Worm (Caenorhabditis elegans) whole organism, young adult: ENCODE results near the gene C53B4.3.

Experiments used
- B0035.1 ChIP-seq: sonication (generic microtip); optimal IDR thresholded peaks from 2 replicates; lab custom pipeline; 2016; ENCODE audit warnings: missing genetic modification characterization, mild to moderate bottlenecking, missing compliant biosample characterization, missing genotype, missing genetic modification reagents
- C06A6.2 ChIP-seq: fragments of 200-800 bp; sonication (Bioruptor generic); conservative IDR thresholded peaks from 2 replicates; pipeline ENCODE4 v1.3.6; 2022; ENCODE audit warnings: missing genetic modification characterization, missing compliant biosample characterization
- D2030.7 ChIP-seq: fragments of 200-800 bp; sonication (Bioruptor generic); IDR thresholded peaks from 2 replicates; pipeline ENCODE4 v1.3.6; 2022; ENCODE audit warnings: missing genetic modification reagents, missing genetic modification characterization, missing compliant biosample characterization
- F22D6.2 ChIP-seq: sonication (generic microtip); optimal IDR thresholded peaks from 2 replicates; lab custom pipeline; 2016; ENCODE audit warnings: mild to moderate bottlenecking, missing genetic modification characterization, missing compliant biosample characterization
- F39B2.1 ChIP-seq: fragments of 200-800 bp; sonication (Bioruptor generic); IDR thresholded peaks from 2 replicates; pipeline ENCODE4 v1.3.6; 2022; ENCODE audit warnings: missing genetic modification reagents, missing genetic modification characterization, missing compliant biosample characterization
- F55B11.4 ChIP-seq: sonication (generic microtip); optimal IDR thresholded peaks from 2 replicates; lab custom pipeline; 2016; ENCODE audit warnings: missing compliant biosample characterization, missing genetic modification characterization, borderline replicate concordance; ENCODE audit not compliant: insufficient read depth
- K11D2.4 ChIP-seq: fragments of 200-800 bp; sonication (Bioruptor generic); IDR thresholded peaks from 2 replicates; pipeline ENCODE4 v1.3.6; 2022; ENCODE audit warnings: missing genetic modification reagents, missing genetic modification characterization, missing compliant biosample characterization
- K12H6.12 ChIP-seq: fragments of 200-800 bp; sonication (Bioruptor generic); optimal IDR thresholded peaks from 2 replicates; lab custom pipeline; 2018; ENCODE audit warnings: mild to moderate bottlenecking, missing genetic modification characterization, missing compliant biosample characterization
- T07F8.4 ChIP-seq: sonication (generic microtip); optimal IDR thresholded peaks from 2 replicates; lab custom pipeline; 2016; ENCODE audit warnings: mild to moderate bottlenecking, missing genetic modification characterization, moderate library complexity, missing compliant biosample characterization
- Y53F4B.3 ChIP-seq: fragments of 200-800 bp; sonication (Bioruptor generic); IDR thresholded peaks from 2 replicates; pipeline ENCODE4 v1.3.6; 2022; ENCODE audit warnings: missing genetic modification reagents, missing genetic modification characterization, missing compliant biosample characterization
- Y53G8AR.9 ChIP-seq: fragments of 200-800 bp; sonication (Bioruptor generic); conservative IDR thresholded peaks from 2 replicates; pipeline ENCODE4 v1.3.6; 2022; ENCODE audit warnings: missing genetic modification reagents, missing genetic modification characterization, missing compliant biosample characterization
- Y67H2A.10 ChIP-seq: fragments of 200-800 bp; sonication (Bioruptor generic); conservative IDR thresholded peaks from 2 replicates; pipeline ENCODE4 v1.3.6; 2022; ENCODE audit warnings: missing genetic modification reagents, missing genetic modification characterization, missing compliant biosample characterization
- ama-1 ChIP-seq, 3 experiments: fragments of 150-350 bp in 1 of 3; sonication (generic microtip) in 2 of 3; optimal IDR thresholded peaks; 2 replicates each; lab custom pipeline; 2014 to 2018; ENCODE audit warnings: missing biosample characterization in 2 of 3, missing genetic modification characterization in 2 of 3, missing genetic modification reagents in 2 of 3
- aptf-2 ChIP-seq: fragments of 200-800 bp; sonication (Bioruptor generic); conservative IDR thresholded peaks from 2 replicates; pipeline ENCODE4 v1.3.6; 2022; ENCODE audit warnings: missing genetic modification reagents, missing genetic modification characterization, missing compliant biosample characterization
- atf-7 ChIP-seq: sonication (generic microtip); optimal IDR thresholded peaks from 2 replicates; lab custom pipeline; 2017; ENCODE audit warnings: mild to moderate bottlenecking, missing genetic modification characterization, missing compliant biosample characterization
- attf-5 ChIP-seq: fragments of 200-800 bp; sonication (Bioruptor generic); optimal IDR thresholded peaks from 2 replicates; lab custom pipeline; 2018; ENCODE audit warnings: mild to moderate bottlenecking, missing genetic modification characterization, missing compliant biosample characterization
- ceh-79 ChIP-seq: sonication (generic microtip); optimal IDR thresholded peaks from 2 replicates; lab custom pipeline; 2017; ENCODE audit warnings: mild to moderate bottlenecking, missing genetic modification characterization, missing compliant biosample characterization
- chd-7 ChIP-seq: sonication (generic microtip); optimal IDR thresholded peaks from 2 replicates; lab custom pipeline; 2016; ENCODE audit warnings: mild to moderate bottlenecking, missing genetic modification characterization, moderate library complexity, missing compliant biosample characterization
- die-1 ChIP-seq: sonication (generic microtip); optimal IDR thresholded peaks from 2 replicates; lab custom pipeline; 2016; ENCODE audit warnings: missing genotype, mild to moderate bottlenecking, missing genetic modification characterization, missing compliant biosample characterization
- ekl-4 ChIP-seq: fragments of 200-800 bp; sonication (Bioruptor generic); IDR thresholded peaks from 2 replicates; pipeline ENCODE4 v1.3.6; 2022; ENCODE audit warnings: missing genetic modification reagents, missing genetic modification characterization, missing compliant biosample characterization
- gei-17 ChIP-seq: fragments of 200-800 bp; sonication (Bioruptor generic); optimal IDR thresholded peaks from 2 replicates; lab custom pipeline; 2018; ENCODE audit warnings: mild to moderate bottlenecking, missing genetic modification characterization, missing compliant biosample characterization
- lag-1 ChIP-seq: fragments of 200-800 bp; sonication (Bioruptor generic); IDR thresholded peaks from 2 replicates; pipeline ENCODE4 v1.3.6; 2022; ENCODE audit warnings: missing genetic modification reagents, missing genetic modification characterization, missing compliant biosample characterization
- lin-35 ChIP-seq, 3 experiments: fragments of 150-350 bp in 2 of 3; sonication (generic microtip) in 1 of 3; optimal IDR thresholded peaks; 2 replicates each; lab custom pipeline; 2014 to 2018; ENCODE audit warnings: missing biosample characterization in 3 of 3, missing genetic modification characterization in 3 of 3, missing genetic modification reagents in 3 of 3
- lin-40 ChIP-seq: sonication (generic microtip); optimal IDR thresholded peaks from 2 replicates; lab custom pipeline; 2016; ENCODE audit warnings: missing genetic modification characterization, mild to moderate bottlenecking, missing compliant biosample characterization, missing genotype, missing genetic modification reagents
- lin-54 ChIP-seq: fragments of 200-800 bp; sonication (Bioruptor generic); optimal IDR thresholded peaks from 2 replicates; lab custom pipeline; 2018; ENCODE audit warnings: mild to moderate bottlenecking, missing genetic modification characterization, missing compliant biosample characterization
- madf-8 ChIP-seq: fragments of 200-800 bp; sonication (Bioruptor generic); conservative IDR thresholded peaks from 2 replicates; pipeline ENCODE4 v1.3.6; 2022; ENCODE audit warnings: missing genetic modification reagents, missing genetic modification characterization, missing compliant biosample characterization
- nhr-120 ChIP-seq: fragments of 200-800 bp; sonication (Bioruptor generic); IDR thresholded peaks from 2 replicates; pipeline ENCODE4 v1.3.6; 2022; ENCODE audit warnings: missing genetic modification characterization, missing compliant biosample characterization
- nhr-90 ChIP-seq: sonication (generic microtip); optimal IDR thresholded peaks from 2 replicates; lab custom pipeline; 2016; ENCODE audit warnings: missing genotype, mild to moderate bottlenecking, missing genetic modification characterization, missing compliant biosample characterization
- repo-1 ChIP-seq: sonication (generic microtip); optimal IDR thresholded peaks from 2 replicates; lab custom pipeline; 2017; ENCODE audit warnings: mild to moderate bottlenecking, missing genetic modification characterization, missing compliant biosample characterization
- sdz-38 ChIP-seq: sonication (generic microtip); optimal IDR thresholded peaks from 2 replicates; lab custom pipeline; 2016; ENCODE audit warnings: missing genotype, missing genetic modification characterization, missing compliant biosample characterization
- snpc-4 ChIP-seq, 5 experiments: fragments of 150-350 bp in 1 of 5; sonication (generic microtip) in 4 of 5; optimal IDR thresholded peaks; 2 replicates each; lab custom pipeline; 2014 to 2018; ENCODE audit warnings: missing genetic modification characterization in 5 of 5, missing biosample characterization in 3 of 5, antibody characterized with exemption in 2 of 5, mild to moderate bottlenecking in 2 of 5, missing compliant biosample characterization in 2 of 5, missing genotype in 2 of 5, moderate library complexity in 2 of 5, missing genetic modification reagents in 1 of 5
- somi-1 ChIP-seq: fragments of 200-800 bp; sonication (Bioruptor generic); optimal IDR thresholded peaks from 2 replicates; lab custom pipeline; 2018; ENCODE audit warnings: mild to moderate bottlenecking, missing genetic modification characterization, missing compliant biosample characterization
- tbx-9 ChIP-seq: sonication (generic microtip); optimal IDR thresholded peaks from 2 replicates; lab custom pipeline; 2016; ENCODE audit warnings: borderline replicate concordance, missing genetic modification characterization, inconsistent platforms, missing compliant biosample characterization
- xnd-1 ChIP-seq: sonication (generic microtip); optimal IDR thresholded peaks from 2 replicates; lab custom pipeline; 2016; ENCODE audit warnings: missing genotype, missing genetic modification reagents, missing genetic modification characterization, missing compliant biosample characterization
- ztf-22 ChIP-seq: fragments of 200-800 bp; sonication (Bioruptor generic); optimal IDR thresholded peaks from 2 replicates; lab custom pipeline; 2018; ENCODE audit warnings: mild to moderate bottlenecking, missing genetic modification characterization, moderate library complexity, missing compliant biosample characterization
- ztf-26 ChIP-seq: sonication (generic microtip); optimal IDR thresholded peaks from 2 replicates; lab custom pipeline; 2017; ENCODE audit warnings: missing genetic modification characterization, missing compliant biosample characterization
- ztf-3 ChIP-seq: fragments of 200-800 bp; sonication (Bioruptor generic); optimal IDR thresholded peaks from 2 replicates; lab custom pipeline; 2018; ENCODE audit warnings: mild to moderate bottlenecking, missing genetic modification characterization, missing compliant biosample characterization

The C53B4.3 gene

ce11 chrIV:8949078-8950039 is 24.2 kb downstream of the C53B4.3 start (continued):
- TF ChIP-seq Y53G8AR.9 (0 out of 2 replicates have a peak, but pooled peaks have one; percentile 65), ztf-3 (no peak), chd-7 (peak; percentile 78), gei-17 (peak; percentile 50), Y53F4B.3 (GFP tag; lab: Robert Waterston, UW) (no peak), xnd-1 (tag; lab: Kevin White, UChicago) (no peak), B0035.1 (tag; lab: Kevin White, UChicago) (no peak), ekl-4 (GFP tag; lab: Robert Waterston, UW) (peak; percentile 42; the same call in 1 of the 2 replicates), K11D2.4 (GFP tag; lab: Robert Waterston, UW) (peak; percentile 68), ztf-26 (peak; percentile 86), F22D6.2 (peak; percentile 69), lin-40 (tag; lab: Kevin White, UChicago) (peak; percentile 94), attf-5 (GFP tag; lab: Kevin White, UChicago) (peak; percentile 62), lag-1 (no peak), ztf-22 (GFP tag; lab: Kevin White, UChicago) (peak; percentile 43), somi-1 (GFP tag; lab: Kevin White, UChicago) (peak; percentile 95), C06A6.2 (peak; percentile 67), die-1 (peak; percentile 19)

- TF ChIP-seq repo-1 (tag; lab: Kevin White, UChicago) (no peak), K12H6.12 (peak; percentile 33), lin-35 (GFP tag; optimal IDR thresholded peaks at IDR 0.05; lab: Kevin White, UChicago) (peak in 1 of 3 experiments; percentile 17), somi-1 (GFP tag; lab: Kevin White, UChicago) (peak; percentile 13)
These were observed 26.4 kb downstream of the C53B4.3 start for ce11 chrIV:8947146-8947545.

ce11 chrIV:8943430-8943829 is 30.1 kb downstream of the C53B4.3 start:
- no peak for TF ChIP-seq Y67H2A.10
- no peak for TF ChIP-seq T07F8.4 (tag; lab: Kevin White, UChicago)
- no peak for TF ChIP-seq nhr-120 (GFP tag; lab: Robert Waterston, UW)
- no peak for TF ChIP-seq F55B11.4 (tag; lab: Kevin White, UChicago)
- TF ChIP-seq lin-54 (GFP tag; lab: Kevin White, UChicago): no peak
- no peak for TF ChIP-seq D2030.7
- no peak for TF ChIP-seq attf-5 (GFP tag; lab: Kevin White, UChicago)

- TF ChIP-seq attf-5 (GFP tag; lab: Kevin White, UChicago): no peak
- no peak for TF ChIP-seq atf-7 (tag; lab: Kevin White, UChicago)
These were observed 39.9 kb downstream of the C53B4.3 start, which contains the start of gene D1046.4 for ce11 chrIV:8933575-8933974. TSS of gene D1046.4 (plus strand) at chrIV:8933875.

ce11 chrIV:8929942-8930492 is 43.5 kb downstream of the C53B4.3 start, which contains the start of the genes D1046.18 and slc-25A26:
TSS of gene D1046.18 (plus strand) at chrIV:8930242.
TSS of gene slc-25A26 (plus strand) at chrIV:8930442.
- TF ChIP-seq nhr-90 (tag; lab: Kevin White, UChicago) (no peak), snpc-4 (GFP tag; optimal IDR thresholded peaks at IDR 0.05; lab: Kevin White, UChicago) (no peak), snpc-4 (tag; optimal IDR thresholded peaks at IDR 0.05; lab: Kevin White, UChicago) (no peak), F39B2.1 (GFP tag; lab: Robert Waterston, UW) (no peak), sdz-38 (tag; lab: Kevin White, UChicago) (no peak), K11D2.4 (GFP tag; lab: Robert Waterston, UW) (no peak), madf-8 (GFP tag; lab: Robert Waterston, UW) (no peak), tbx-9 (tag; lab: Kevin White, UChicago) (no peak), ama-1 (optimal IDR thresholded peaks at IDR 0.05; lab: Kevin White, UChicago) (no peak), ama-1 (GFP tag; optimal IDR thresholded peaks at IDR 0.05; lab: Kevin White, UChicago) (no peak), aptf-2 (GFP tag; lab: Robert Waterston, UW) (no peak), ceh-79 (no peak)
